Fruit fly (Drosophila melanogaster): ENCODE data around the gene Ptp36E.

The Ptp36E gene

DNA sequence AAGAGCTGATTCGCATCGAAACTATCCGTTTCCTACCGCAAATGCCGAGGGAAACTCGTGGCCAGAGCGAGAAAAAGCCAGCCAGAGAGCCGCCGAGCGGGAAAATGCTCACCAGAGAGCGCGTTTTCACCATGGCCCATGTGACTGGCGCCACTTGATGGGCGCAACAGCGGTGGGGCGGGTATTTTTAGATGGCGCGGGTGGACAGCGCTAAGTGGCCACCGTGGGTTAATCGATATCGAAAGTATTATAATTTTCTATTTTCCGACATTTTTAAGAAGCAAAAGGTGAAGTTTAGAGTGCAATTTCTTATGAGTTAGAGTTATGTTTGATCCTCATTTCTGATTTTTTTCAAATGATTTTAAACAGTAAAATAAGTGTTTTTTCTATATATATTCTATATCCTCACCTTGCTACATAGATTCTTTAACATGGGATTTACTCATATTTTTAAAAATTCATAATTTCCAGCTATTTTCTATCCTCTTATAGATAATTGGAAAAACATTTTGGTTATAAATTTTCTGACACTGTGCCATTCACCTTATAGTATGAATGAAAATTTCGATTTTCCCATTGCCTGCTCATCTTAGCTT is at the start of gene Ptp36E:
TSS of gene Ptp36E (minus strand) at position 360 of the 596 bp plus-strand sequence.
- peak; percentile 64 for TF ChIP-seq Dll (optimal IDR thresholded peaks at IDR 0.05)
- TF ChIP-seq CG8478 (optimal IDR thresholded peaks at IDR 0.05): no peak
- TF ChIP-seq EcR (GFP tag; optimal IDR thresholded peaks at IDR 0.05): no peak
- no peak for TF ChIP-seq psq (optimal IDR thresholded peaks at IDR 0.05)
- no peak for TF ChIP-seq usp (GFP tag; optimal IDR thresholded peaks at IDR 0.05)
- TF ChIP-seq pan (optimal IDR thresholded peaks at IDR 0.05): no peak

DNA sequence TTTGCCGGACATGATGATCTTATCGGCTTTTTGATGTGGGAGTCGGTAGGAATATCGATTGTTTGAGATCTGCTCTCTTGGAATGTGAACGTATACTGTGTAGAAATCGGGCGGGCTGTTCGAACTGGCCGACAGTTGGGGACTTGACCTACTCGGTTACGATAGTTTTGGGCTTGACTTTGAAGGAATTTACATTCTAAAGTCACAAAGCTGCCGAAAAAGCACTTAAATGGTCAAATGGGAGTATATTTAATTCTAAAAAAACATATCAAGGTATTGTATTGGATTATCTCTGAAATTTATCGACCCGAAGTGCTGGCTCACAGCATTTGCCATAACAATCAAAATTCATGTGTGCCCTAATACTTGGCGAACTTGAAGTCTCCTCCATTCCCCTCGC is 24.3 kb upstream of the Ptp36E start, which contains the start of gene CG31802:
TSS of gene CG31802 (minus strand) at position 101 of the 400 bp plus-strand sequence.
- no peak for TF ChIP-seq pan (optimal IDR thresholded peaks at IDR 0.05)
- no peak for TF ChIP-seq CG8478 (optimal IDR thresholded peaks at IDR 0.05)
- no peak for TF ChIP-seq EcR (GFP tag; optimal IDR thresholded peaks at IDR 0.05)
- no peak for TF ChIP-seq Dll (optimal IDR thresholded peaks at IDR 0.05)
- no peak for TF ChIP-seq psq (optimal IDR thresholded peaks at IDR 0.05)
- no peak for TF ChIP-seq usp (GFP tag; optimal IDR thresholded peaks at IDR 0.05)

DNA sequence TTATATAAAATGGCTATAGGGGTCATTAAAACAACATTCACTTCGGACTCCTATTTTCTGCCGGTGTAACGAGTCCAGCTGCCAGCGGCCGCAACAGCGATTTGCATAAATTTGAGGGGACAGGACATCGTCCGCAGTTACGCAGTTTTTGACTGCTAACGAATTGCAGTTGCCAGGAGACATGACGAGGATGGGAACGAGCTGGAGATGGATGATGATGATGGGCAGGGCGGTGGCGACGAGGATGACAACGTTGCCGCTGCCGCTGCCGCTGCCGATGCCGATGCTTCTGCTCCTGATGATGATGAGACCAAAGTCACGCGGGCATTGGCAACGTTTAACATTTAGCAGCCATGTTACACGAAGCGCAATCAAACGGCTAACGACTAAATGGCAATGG is 18.0 kb upstream of the Ptp36E start:
- TF ChIP-seq usp (GFP tag; optimal IDR thresholded peaks at IDR 0.05) (no peak), pan (optimal IDR thresholded peaks at IDR 0.05) (no peak), CG8478 (optimal IDR thresholded peaks at IDR 0.05) (no peak), psq (optimal IDR thresholded peaks at IDR 0.05) (no peak), Dll (optimal IDR thresholded peaks at IDR 0.05) (no peak), EcR (GFP tag; optimal IDR thresholded peaks at IDR 0.05) (no peak)

DNA sequence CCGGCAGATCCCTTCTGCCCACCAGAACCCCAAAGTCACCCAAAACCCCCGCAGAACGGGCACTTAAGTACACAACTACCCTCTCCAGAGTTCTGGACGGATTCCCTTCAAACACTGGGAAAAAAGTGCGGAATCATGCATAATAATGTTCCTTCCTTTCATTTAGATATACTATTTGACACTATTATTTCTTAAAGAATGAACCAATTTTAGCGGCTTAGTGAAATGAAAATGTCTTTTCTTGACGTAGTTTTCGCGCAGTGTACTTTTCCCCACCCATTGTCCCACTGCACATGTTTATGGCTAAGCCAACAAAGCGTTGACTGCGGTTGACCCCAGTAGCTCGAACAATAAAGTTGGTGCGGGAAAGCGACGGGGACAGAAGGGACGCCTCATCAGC is 1.9 kb upstream of the Ptp36E start:
- TF ChIP-seq EcR (GFP tag; optimal IDR thresholded peaks at IDR 0.05): no peak
- TF ChIP-seq psq (optimal IDR thresholded peaks at IDR 0.05): no peak
- no peak for TF ChIP-seq pan (optimal IDR thresholded peaks at IDR 0.05)
- TF ChIP-seq CG8478 (optimal IDR thresholded peaks at IDR 0.05): no peak
- no peak for TF ChIP-seq Dll (optimal IDR thresholded peaks at IDR 0.05)
- TF ChIP-seq usp (GFP tag; optimal IDR thresholded peaks at IDR 0.05): no peak

DNA sequence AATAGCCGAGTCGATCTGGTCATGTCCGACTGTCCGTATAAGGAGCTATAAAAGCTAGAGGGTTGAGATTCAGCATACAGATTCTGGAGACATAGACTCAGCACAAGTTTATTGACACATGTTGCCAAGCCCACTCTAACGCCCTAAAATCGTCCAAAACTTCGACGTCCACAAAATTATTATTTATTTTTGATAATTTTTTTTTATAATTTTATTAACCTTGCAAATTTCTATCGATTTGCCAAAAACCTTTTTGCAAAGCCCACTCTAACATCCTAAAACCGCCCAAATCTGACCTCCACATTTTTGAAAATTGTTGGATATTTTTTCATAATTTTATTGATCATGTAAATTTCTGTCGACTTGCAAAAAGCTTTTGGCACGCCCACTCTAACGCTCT is 25.6 kb downstream of the Ptp36E start, which contains the start of gene JMJD4:
TSS of gene JMJD4 (minus strand) at position 101 of the 400 bp plus-strand sequence.
- TF ChIP-seq CG8478 (optimal IDR thresholded peaks at IDR 0.05) (no peak), usp (GFP tag; optimal IDR thresholded peaks at IDR 0.05) (no peak), psq (optimal IDR thresholded peaks at IDR 0.05) (no peak), Dll (optimal IDR thresholded peaks at IDR 0.05) (no peak), pan (optimal IDR thresholded peaks at IDR 0.05) (no peak), EcR (GFP tag; optimal IDR thresholded peaks at IDR 0.05) (no peak)

DNA sequence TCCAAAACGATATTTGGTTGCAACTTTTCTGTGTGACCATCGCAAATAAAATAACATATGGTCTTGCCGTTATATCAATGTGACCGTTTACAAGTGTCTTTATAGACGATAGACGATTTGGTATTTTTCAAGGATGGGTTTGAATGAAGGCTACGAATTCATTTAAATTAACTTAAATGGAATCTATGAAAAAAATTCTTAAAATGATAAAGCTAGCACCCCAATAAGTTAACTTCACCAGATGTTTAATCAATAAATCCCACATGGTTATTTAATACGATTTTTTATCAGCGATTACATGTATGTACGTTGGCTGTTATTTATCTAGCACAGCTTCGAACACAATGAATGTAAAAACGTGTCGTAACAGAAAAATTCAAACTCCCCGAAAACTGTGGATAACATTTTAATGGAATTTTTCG is 26.2 kb downstream of the Ptp36E start:
- TF ChIP-seq pan (optimal IDR thresholded peaks at IDR 0.05): no peak
- TF ChIP-seq CG8478 (optimal IDR thresholded peaks at IDR 0.05): no peak
- no peak for TF ChIP-seq psq (optimal IDR thresholded peaks at IDR 0.05)
- no peak for TF ChIP-seq EcR (GFP tag; optimal IDR thresholded peaks at IDR 0.05)
- no peak for TF ChIP-seq Dll (optimal IDR thresholded peaks at IDR 0.05)
- TF ChIP-seq usp (GFP tag; optimal IDR thresholded peaks at IDR 0.05): no peak

DNA sequence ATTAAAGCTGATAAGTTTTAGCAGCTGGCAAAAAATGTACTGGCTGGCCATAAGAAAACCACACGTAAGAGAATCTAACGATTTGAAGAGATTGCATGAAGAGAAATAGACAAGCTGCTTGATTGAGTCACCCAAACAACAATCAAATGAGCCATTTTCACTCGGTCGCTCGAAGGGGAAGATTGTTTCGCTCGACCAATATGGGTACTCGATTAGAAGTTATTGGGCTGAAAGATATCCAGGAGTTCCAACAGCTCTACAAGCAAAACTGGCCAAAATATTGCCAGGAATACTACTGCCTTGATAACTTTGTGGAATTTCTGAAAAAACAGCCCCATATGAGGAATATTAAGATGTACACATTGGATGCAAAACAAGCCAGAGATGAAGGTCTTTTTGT is 28.9 kb downstream of the Ptp36E start, which contains the start of gene CG5783:
TSS of gene CG5783 (plus strand) at position 167 of the 400 bp plus-strand sequence.
- TF ChIP-seq CG8478 (optimal IDR thresholded peaks at IDR 0.05) (no peak), usp (GFP tag; optimal IDR thresholded peaks at IDR 0.05) (no peak), pan (optimal IDR thresholded peaks at IDR 0.05) (no peak), Dll (optimal IDR thresholded peaks at IDR 0.05) (no peak), psq (optimal IDR thresholded peaks at IDR 0.05) (no peak), EcR (GFP tag; optimal IDR thresholded peaks at IDR 0.05) (no peak)

DNA sequence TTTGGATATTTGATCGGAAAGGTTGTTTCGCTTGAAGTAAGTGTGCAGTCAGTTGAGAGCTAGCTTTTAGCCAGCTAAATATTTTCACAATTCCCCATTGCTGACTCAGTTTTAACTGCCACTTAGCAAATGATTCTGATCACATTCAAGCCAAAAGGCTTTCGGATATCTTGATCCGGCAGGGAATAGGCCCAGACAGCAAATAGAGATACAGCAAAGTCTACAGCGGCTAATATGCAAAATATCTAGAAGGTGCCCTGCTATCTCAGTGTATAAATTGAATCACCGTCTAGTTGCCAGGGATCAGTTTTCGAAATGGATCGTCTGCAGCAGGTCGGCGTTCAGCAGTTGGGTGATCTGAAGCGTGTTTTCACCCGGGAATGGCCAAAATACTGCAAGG is 30.3 kb downstream of the Ptp36E start, which contains the start of gene CG15155:
TSS of gene CG15155 (plus strand) at position 301 of the 400 bp plus-strand sequence.
- TF ChIP-seq pan (optimal IDR thresholded peaks at IDR 0.05) (no peak), Dll (optimal IDR thresholded peaks at IDR 0.05) (no peak), CG8478 (optimal IDR thresholded peaks at IDR 0.05) (no peak), psq (optimal IDR thresholded peaks at IDR 0.05) (no peak), usp (GFP tag; optimal IDR thresholded peaks at IDR 0.05) (no peak), EcR (GFP tag; optimal IDR thresholded peaks at IDR 0.05) (no peak)

DNA sequence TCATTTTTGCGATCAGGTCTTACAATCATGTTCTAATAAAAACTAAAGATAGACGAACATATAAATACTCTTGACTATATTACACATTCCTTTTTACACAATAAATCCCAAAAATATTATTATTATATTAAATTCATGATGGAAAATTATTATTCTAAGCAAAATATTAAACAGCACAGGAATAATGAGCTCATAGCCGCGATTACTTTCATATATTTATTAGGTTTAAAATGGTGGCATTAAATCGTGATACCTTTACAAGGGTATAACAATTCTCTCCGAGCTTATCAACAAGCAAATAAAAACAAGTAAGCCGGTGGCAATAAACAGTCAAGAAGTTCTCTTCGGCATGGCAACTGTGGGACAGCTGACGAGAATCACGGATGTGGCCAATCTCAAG is 31.7 kb downstream of the Ptp36E start, which contains the start of gene CG17681:
TSS of gene CG17681 (plus strand) at position 56 of the 400 bp plus-strand sequence.
- no peak for TF ChIP-seq pan (optimal IDR thresholded peaks at IDR 0.05)
- no peak for TF ChIP-seq CG8478 (optimal IDR thresholded peaks at IDR 0.05)
- no peak for TF ChIP-seq usp (GFP tag; optimal IDR thresholded peaks at IDR 0.05)
- TF ChIP-seq Dll (optimal IDR thresholded peaks at IDR 0.05): no peak
- no peak for TF ChIP-seq psq (optimal IDR thresholded peaks at IDR 0.05)
- no peak for TF ChIP-seq EcR (GFP tag; optimal IDR thresholded peaks at IDR 0.05)

DNA sequence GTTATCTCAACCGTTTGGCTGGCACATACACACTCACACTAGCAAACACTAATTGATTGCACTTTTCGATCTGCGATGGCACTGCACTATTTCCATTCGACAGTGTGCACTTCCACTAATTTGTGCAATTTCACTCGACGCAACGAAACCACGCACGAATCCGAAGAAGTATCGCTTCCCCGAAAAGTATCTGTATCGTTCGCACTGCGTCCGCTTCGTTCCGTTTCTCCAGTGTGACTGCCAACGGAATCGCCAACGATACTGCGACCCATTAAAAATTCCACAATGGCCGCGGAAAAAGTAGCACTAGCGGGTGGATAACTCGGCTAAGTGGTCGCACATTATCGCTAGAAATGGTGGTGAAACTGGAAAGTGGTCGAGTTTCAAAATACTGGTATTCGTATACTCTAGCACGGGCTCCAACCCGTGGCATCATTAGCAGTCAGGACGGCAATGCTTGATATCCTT is 32.6 kb downstream of the Ptp36E start, which contains the start of gene Socs36E:
TSS of gene Socs36E (minus strand) at position 246 of the 468 bp plus-strand sequence.
- TF ChIP-seq CG8478 (optimal IDR thresholded peaks at IDR 0.05): no peak
- no peak for TF ChIP-seq pan (optimal IDR thresholded peaks at IDR 0.05)
- no peak for TF ChIP-seq usp (GFP tag; optimal IDR thresholded peaks at IDR 0.05)
- TF ChIP-seq EcR (GFP tag; optimal IDR thresholded peaks at IDR 0.05): no peak
- TF ChIP-seq psq (optimal IDR thresholded peaks at IDR 0.05): no peak
- no peak for TF ChIP-seq Dll (optimal IDR thresholded peaks at IDR 0.05)

DNA sequence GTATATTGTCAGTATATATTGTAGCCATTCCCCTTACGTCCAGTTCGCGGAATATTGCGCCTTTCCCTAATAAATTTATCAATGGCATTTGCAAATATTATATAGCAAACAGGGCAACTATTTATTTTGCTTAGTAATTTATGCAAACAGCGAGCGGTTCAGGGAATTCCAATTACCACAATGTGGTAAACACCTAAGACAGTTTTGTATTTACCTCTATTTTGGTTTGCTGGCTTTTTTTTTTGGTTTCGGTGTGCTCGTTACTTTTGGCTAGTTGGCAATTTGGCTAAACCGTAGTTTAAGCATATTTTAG is 33.0 kb downstream of the Ptp36E start:
- no peak for TF ChIP-seq pan (optimal IDR thresholded peaks at IDR 0.05)

DNA sequence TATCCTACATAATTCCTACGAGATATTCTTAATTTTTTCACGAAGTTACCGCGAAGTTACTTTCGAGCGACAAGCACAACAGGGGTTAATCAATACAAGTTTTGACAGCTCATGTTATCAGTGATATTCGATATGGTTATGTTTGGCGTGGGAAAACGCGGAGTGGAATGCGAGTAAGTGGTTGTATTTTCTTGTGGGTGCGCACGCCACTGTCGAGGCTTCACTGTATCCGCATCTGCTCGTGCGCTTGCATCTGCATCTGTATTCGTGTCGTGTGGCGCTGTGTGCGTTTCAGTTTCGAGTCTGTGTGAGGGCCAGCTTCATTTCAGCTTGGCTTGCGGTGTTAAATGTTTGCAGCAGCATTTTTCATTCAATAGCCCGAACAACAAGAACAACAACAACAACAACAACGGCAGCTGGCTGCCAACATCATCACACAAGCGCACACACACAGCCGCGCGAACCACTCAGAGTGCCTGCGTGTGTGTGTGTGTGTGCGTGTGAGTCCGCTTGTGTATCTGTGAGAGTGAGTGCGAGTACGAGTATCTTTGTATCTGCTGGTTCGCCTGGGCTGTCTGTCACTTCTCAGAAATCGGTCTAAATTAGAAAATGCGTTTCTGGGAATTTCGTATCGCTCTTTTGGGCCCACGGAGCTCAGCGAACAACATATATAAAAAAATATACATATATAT is 33.5 kb downstream of the Ptp36E start:
- TF ChIP-seq usp (GFP tag; optimal IDR thresholded peaks at IDR 0.05) (no peak), CG8478 (optimal IDR thresholded peaks at IDR 0.05) (peak; percentile 65)
